Worm (Caenorhabditis elegans) whole organism, L2 larva: ENCODE data around the gene bath-31.

Source experiments
- elt-3 ChIP-seq: sonication (generic microtip); optimal IDR thresholded peaks from 2 replicates; lab custom pipeline; 2017; ENCODE audit warnings: missing biosample characterization, missing genetic modification characterization
- fos-1 ChIP-seq: fragments of 150-350 bp; optimal IDR thresholded peaks from 2 replicates; lab custom pipeline; 2014; ENCODE audit warnings: missing biosample characterization, missing genetic modification characterization
- lin-11 ChIP-seq: fragments of 150-350 bp; sonication (generic microtip); optimal IDR thresholded peaks from 2 replicates; lab custom pipeline; 2014; ENCODE audit warnings: missing biosample characterization, missing genetic modification characterization, inconsistent platforms, mixed read lengths
- skn-1 ChIP-seq: sonication (generic microtip); optimal IDR thresholded peaks from 2 replicates; lab custom pipeline; 2017; ENCODE audit warnings: missing biosample characterization, missing genetic modification characterization
- zag-1 ChIP-seq: fragments of 150-350 bp; optimal IDR thresholded peaks from 2 replicates; lab custom pipeline; 2014; ENCODE audit warnings: missing biosample characterization, missing genetic modification characterization

ce11 chrII:3724175-3724715, 7.5 kb upstream of the bath-31 start, which contains the start of gene C46E10.1:
- TF ChIP-seq lin-11 (tag; lab: Kevin White, UChicago) (no peak), fos-1 (tag; lab: Kevin White, UChicago) (no peak), zag-1 (tag; lab: Kevin White, UChicago) (no peak), skn-1 (no peak), elt-3 (no peak)
